Worm (Caenorhabditis elegans) whole organism, mixed stage, embryonic: ENCODE measurements around the gene Y49E10.29.

Experiments
- M03D4.4 ChIP-seq: sonication (generic microtip); optimal IDR thresholded peaks from 2 replicates; lab custom pipeline; 2017; ENCODE audit warnings: mild to moderate bottlenecking, missing genetic modification characterization, missing compliant biosample characterization
- ces-1 ChIP-seq: fragments of 150-350 bp; optimal IDR thresholded peaks from 2 replicates; lab custom pipeline; 2014; ENCODE audit warnings: missing biosample characterization, missing genetic modification reagents, missing genetic modification characterization
- elt-1 ChIP-seq: sonication (generic microtip); optimal IDR thresholded peaks from 2 replicates; lab custom pipeline; 2017; ENCODE audit warnings: missing genetic modification characterization, mild to moderate bottlenecking, missing compliant biosample characterization, antibody characterized with exemption, moderate library complexity, borderline replicate concordance; ENCODE audit not compliant: insufficient read depth
- elt-3 ChIP-seq: fragments of 150-350 bp; optimal IDR thresholded peaks from 2 replicates; lab custom pipeline; 2014; ENCODE audit warnings: missing biosample characterization, missing genetic modification characterization
- lin-13 ChIP-seq: fragments of 150-350 bp; optimal IDR thresholded peaks from 2 replicates; lab custom pipeline; 2014; ENCODE audit warnings: missing biosample characterization, missing genetic modification characterization
- mep-1 ChIP-seq: fragments of 150-350 bp; optimal IDR thresholded peaks from 2 replicates; lab custom pipeline; 2017; ENCODE audit warnings: missing biosample characterization, missing genetic modification reagents, missing genetic modification characterization, inconsistent platforms
- mls-2 ChIP-seq: sonication (generic microtip); optimal IDR thresholded peaks from 2 replicates; lab custom pipeline; 2016; ENCODE audit warnings: mild to moderate bottlenecking, missing genetic modification characterization, moderate library complexity, missing compliant biosample characterization
- nhr-12 ChIP-seq: fragments of 150-350 bp; optimal IDR thresholded peaks from 2 replicates; lab custom pipeline; 2014; ENCODE audit warnings: missing biosample characterization, missing genetic modification characterization
- nhr-237 ChIP-seq: fragments of 150-350 bp; optimal IDR thresholded peaks from 2 replicates; lab custom pipeline; 2014; ENCODE audit warnings: missing biosample characterization, missing genetic modification characterization
- nhr-76 ChIP-seq: sonication (generic microtip); optimal IDR thresholded peaks from 2 replicates; lab custom pipeline; 2017; ENCODE audit warnings: missing biosample characterization, missing genetic modification characterization
- unc-62 ChIP-seq: fragments of 150-350 bp; optimal IDR thresholded peaks from 2 replicates; lab custom pipeline; 2014; ENCODE audit warnings: missing biosample characterization, missing genetic modification reagents, missing genetic modification characterization

ce11 chrIII:12437020-12437419, 31.9 kb upstream of the Y49E10.29 start:
- TF ChIP-seq mep-1 (no peak), nhr-76 (no peak), elt-3 (tag; lab: Kevin White, UChicago) (no peak), M03D4.4 (tag; lab: Kevin White, UChicago) (no peak), ces-1 (GFP tag; lab: Kevin White, UChicago) (no peak), mls-2 (no peak), lin-13 (tag; lab: Kevin White, UChicago) (no peak), elt-1 (tag; lab: Kevin White, UChicago) (no peak), nhr-12 (tag; lab: Kevin White, UChicago) (no peak), unc-62 (GFP tag; lab: Kevin White, UChicago) (no peak), nhr-237 (no peak)
